Worm (Caenorhabditis elegans): Measurements from ENCODE around the gene dlat-1.

Gene dlat-1

ce11 chrV:14426013-14426412 lies 21.1 kb downstream of the dlat-1 start:
- TF ChIP-seq C04F5.9 (tag; optimal IDR thresholded peaks at IDR 0.05) (no peak), lsy-2 (tag; optimal IDR thresholded peaks at IDR 0.05) (no peak), blmp-1 (tag; optimal IDR thresholded peaks at IDR 0.05) (no peak), unc-86 (tag; optimal IDR thresholded peaks at IDR 0.05) (no peak), lir-3 (tag; optimal IDR thresholded peaks at IDR 0.05; ENCODE audit: poor library complexity) (no peak), nhr-20 (tag; optimal IDR thresholded peaks at IDR 0.05) (no peak), efl-1 (optimal IDR thresholded peaks at IDR 0.05) (no peak), efl-1 (GFP tag; optimal IDR thresholded peaks at IDR 0.05 in 1 of 2) (no peak), fkh-4 (tag; optimal IDR thresholded peaks at IDR 0.05; ENCODE audit: borderline replicate concordance) (no peak)

- TF ChIP-seq aha-1 (tag; optimal IDR thresholded peaks at IDR 0.05) (no peak), hpl-2 (GFP tag; optimal IDR thresholded peaks at IDR 0.05) (no peak), sptf-1 (tag; optimal IDR thresholded peaks at IDR 0.05) (no peak), alr-1 (tag; optimal IDR thresholded peaks at IDR 0.05; ENCODE audit: borderline replicate concordance) (no peak), mdl-1 (tag; optimal IDR thresholded peaks at IDR 0.05) (no peak), unc-98 (GFP tag; IDR thresholded peaks at IDR 0.05) (no peak), nhr-47 (tag; optimal IDR thresholded peaks at IDR 0.05) (peak; percentile 68), lin-15B (tag; optimal IDR thresholded peaks at IDR 0.05) (no peak), isw-1 (GFP tag; IDR thresholded peaks at IDR 0.05) (peak; percentile 3; the same call in 1 of the 2 replicates), nhr-84 (tag; optimal IDR thresholded peaks at IDR 0.05) (no peak), ces-1 (GFP tag; optimal IDR thresholded peaks at IDR 0.05) (no peak), irx-1 (tag; optimal IDR thresholded peaks at IDR 0.05) (peak; percentile 29), sup-37 (GFP tag; optimal IDR thresholded peaks at IDR 0.05) (no peak), ceh-90 (tag; optimal IDR thresholded peaks at IDR 0.05) (no peak), lin-39 (tag; optimal IDR thresholded peaks at IDR 0.05) (peak; percentile 6), lin-14 (GFP tag; optimal IDR thresholded peaks at IDR 0.05) (no peak), fkh-8 (tag; optimal IDR thresholded peaks at IDR 0.05) (no peak), hlh-4 (tag; optimal IDR thresholded peaks at IDR 0.05) (no peak), swsn-7 (tag; optimal IDR thresholded peaks at IDR 0.05) (peak; percentile 64), ama-1 (optimal IDR thresholded peaks at IDR 0.05) (no peak), dpl-1 (GFP tag; optimal IDR thresholded peaks at IDR 0.05) (peak; percentile 35 to 47 (median 41)), rnt-1 (tag; optimal IDR thresholded peaks at IDR 0.05) (peak; percentile 78), fkh-4 (tag; optimal IDR thresholded peaks at IDR 0.05; ENCODE audit: borderline replicate concordance) (no peak), mef-2 (tag; optimal IDR thresholded peaks at IDR 0.05) (no peak), tlp-1 (tag; optimal IDR thresholded peaks at IDR 0.05) (no peak), elt-3 (tag; optimal IDR thresholded peaks at IDR 0.05) (no peak), blmp-1 (tag; optimal IDR thresholded peaks at IDR 0.05) (peak; percentile 21), sox-4 (tag; optimal IDR thresholded peaks at IDR 0.05) (peak; percentile 15), elt-2 (tag; optimal IDR thresholded peaks at IDR 0.05) (no peak), nhr-12 (tag; optimal IDR thresholded peaks at IDR 0.05) (no peak), egl-27 (tag; optimal IDR thresholded peaks at IDR 0.05) (no peak), nhr-28 (tag; optimal IDR thresholded peaks at IDR 0.05) (no peak), lin-35 (GFP tag; optimal IDR thresholded peaks at IDR 0.05) (peak in 1 of 2 experiments; percentile 54), nhr-76 (tag; optimal IDR thresholded peaks at IDR 0.05) (no peak), nhr-19 (GFP tag; conservative IDR thresholded peaks at IDR 0.05) (peak; percentile 42), xbp-1 (tag; optimal IDR thresholded peaks at IDR 0.05) (peak; percentile 49), egl-13 (tag; optimal IDR thresholded peaks at IDR 0.05) (no peak), dsc-1 (tag; optimal IDR thresholded peaks at IDR 0.05) (peak; percentile 36), ceh-8 (GFP tag; optimal IDR thresholded peaks at IDR 0.05) (no peak), vab-15 (tag; optimal IDR thresholded peaks at IDR 0.05) (no peak), zip-4 (GFP tag; optimal IDR thresholded peaks at IDR 0.05) (no peak), C04F5.9 (tag; optimal IDR thresholded peaks at IDR 0.05) (no peak), ets-5 (GFP tag; IDR thresholded peaks at IDR 0.05) (no peak), snpc-4 (tag; optimal IDR thresholded peaks at IDR 0.05) (peak; percentile 57), nhr-85 (tag) (no peak), mab-9 (GFP tag; IDR thresholded peaks at IDR 0.05) (no peak)
These were observed 22.1 kb downstream of the dlat-1 start, which contains the start of gene rrsr-1 for ce11 chrV:14424958-14425492. rrsr-1 (minus strand) TSS chrV:14425008.

Measured in whole organism, L1 larva.